Fruit fly (Drosophila melanogaster) whole organism, embryonic: ENCODE data around the gene ClpX.

Experiments
- Asciz ChIP-seq: fragments of 200-800 bp; sonication (Bioruptor generic); optimal IDR thresholded peaks from 2 replicates; lab custom pipeline; 2017; ENCODE audit warnings: missing biosample characterization, mild to moderate bottlenecking, missing genetic modification characterization, missing genetic modification reagents
- Atf3 ChIP-seq: fragments of 200-800 bp; sonication (Bioruptor generic); optimal IDR thresholded peaks from 3 replicates; lab custom pipeline; 2016; ENCODE audit warnings: missing biosample characterization, missing genetic modification characterization
- BtbVII ChIP-seq: fragments of 200-800 bp; sonication (Bioruptor generic); optimal IDR thresholded peaks from 3 replicates; lab custom pipeline; 2017; ENCODE audit warnings: missing biosample characterization, mild to moderate bottlenecking, missing genetic modification characterization
- CG10209 ChIP-seq: fragments of 200-800 bp; sonication (Bioruptor generic); optimal IDR thresholded peaks from 3 replicates; lab custom pipeline; 2017; ENCODE audit warnings: missing biosample characterization, mild to moderate bottlenecking, missing genetic modification characterization, missing genetic modification reagents
- CG11456 ChIP-seq: fragments of 200-800 bp; sonication (Bioruptor generic); IDR thresholded peaks from 3 replicates; pipeline ENCODE4 v1.3.6; 2022; ENCODE audit warnings: missing biosample characterization, missing genetic modification characterization
- CG13287 ChIP-seq: fragments of 200-800 bp; sonication (Bioruptor generic); IDR thresholded peaks from 2 replicates; pipeline ENCODE4 v1.3.6; 2022; ENCODE audit warnings: missing biosample characterization, missing genetic modification characterization; ENCODE audit not compliant: partially characterized antibody
- CG14441 ChIP-seq: fragments of 200-800 bp; sonication (Bioruptor generic); IDR thresholded peaks from 2 replicates; pipeline ENCODE4 v1.3.6; 2022; ENCODE audit warnings: missing biosample characterization, missing genetic modification characterization
- CG14965 ChIP-seq: fragments of 200-800 bp; sonication (Bioruptor generic); optimal IDR thresholded peaks from 2 replicates; lab custom pipeline; 2016; ENCODE audit warnings: missing biosample characterization, missing genetic modification characterization, borderline replicate concordance
- CG16813 ChIP-seq: fragments of 200-800 bp; sonication (Bioruptor generic); IDR thresholded peaks from 3 replicates; pipeline ENCODE4 v1.3.6; 2022; ENCODE audit warnings: missing biosample characterization, missing genetic modification characterization; ENCODE audit not compliant: partially characterized antibody
- CG17359 ChIP-seq: fragments of 200-800 bp; sonication (Bioruptor generic); optimal IDR thresholded peaks from 3 replicates; lab custom pipeline; 2018; ENCODE audit warnings: missing biosample characterization, mild to moderate bottlenecking, missing genetic modification characterization, moderate library complexity
- CG17361 ChIP-seq: fragments of 200-800 bp; sonication (Bioruptor generic); IDR thresholded peaks from 3 replicates; pipeline ENCODE4 v1.3.6; 2022; ENCODE audit warnings: missing biosample characterization, missing genetic modification characterization
- CG17912 ChIP-seq: fragments of 200-800 bp; sonication (Bioruptor generic); optimal IDR thresholded peaks from 2 replicates; lab custom pipeline; 2018; ENCODE audit warnings: missing biosample characterization, mild to moderate bottlenecking, missing genetic modification characterization
- CG2116 ChIP-seq: fragments of 200-800 bp; sonication (Bioruptor generic); optimal IDR thresholded peaks from 3 replicates; lab custom pipeline; 2018; ENCODE audit warnings: missing biosample characterization, mild to moderate bottlenecking, missing genetic modification characterization
- CG31224 ChIP-seq: fragments of 200-800 bp; sonication (Bioruptor generic); IDR thresholded peaks from 2 replicates; pipeline ENCODE4 v1.3.6; 2022; ENCODE audit warnings: missing biosample characterization, missing genetic modification characterization
- CG32772 ChIP-seq: fragments of 200-800 bp; sonication (Bioruptor generic); IDR thresholded peaks from 2 replicates; pipeline ENCODE4 v1.3.6; 2022; ENCODE audit warnings: missing biosample characterization, missing genetic modification characterization
- CG34422 ChIP-seq: fragments of 200-800 bp; sonication (Bioruptor generic); IDR thresholded peaks from 3 replicates; pipeline ENCODE4 v1.3.6; 2022; ENCODE audit warnings: missing biosample characterization, missing genetic modification characterization
- CG3726 ChIP-seq: fragments of 200-800 bp; sonication (Bioruptor generic); IDR thresholded peaks from 3 replicates; pipeline ENCODE4, ENCODE4 v1.3.6; 2022; ENCODE audit warnings: missing biosample characterization, missing genetic modification characterization
- CG4854 ChIP-seq: fragments of 200-800 bp; sonication (Bioruptor generic); optimal IDR thresholded peaks from 2 replicates; lab custom pipeline; 2016; ENCODE audit warnings: missing biosample characterization, missing genetic modification characterization, inconsistent platforms
- CG7839 ChIP-seq: fragments of 200-800 bp; sonication (Bioruptor generic); optimal IDR thresholded peaks from 3 replicates; lab custom pipeline; 2018; ENCODE audit warnings: missing biosample characterization, mild to moderate bottlenecking, missing genetic modification characterization, moderate library complexity
- CG8478 ChIP-seq: fragments of >200 bp; optimal IDR thresholded peaks from 2 replicates; lab custom pipeline; 2018
- Camta ChIP-seq: fragments of 200-800 bp; sonication (Bioruptor generic); optimal IDR thresholded peaks from 2 replicates; lab custom pipeline; 2016; ENCODE audit warnings: missing biosample characterization, missing genetic modification characterization
- D ChIP-seq, 2 experiments: fragments of 200-800 bp in 1 of 2; fragments of >200 bp in 1 of 2; sonication (Bioruptor generic) in 1 of 2; optimal IDR thresholded peaks; 2 replicates in 1 of 2; 3 replicates in 1 of 2; lab custom pipeline; 2017; ENCODE audit warnings: mild to moderate bottlenecking in 1 of 2, missing biosample characterization in 1 of 2, missing genetic modification characterization in 1 of 2, missing genetic modification reagents in 1 of 2
- Dfd ChIP-seq, 2 experiments: fragments of >200 bp; optimal IDR thresholded peaks; 2 replicates each; lab custom pipeline; 2017; ENCODE audit warnings: missing biosample characterization in 2 of 2, missing genetic modification characterization in 2 of 2
- Hmr ChIP-seq: fragments of 200-800 bp; sonication (Bioruptor generic); optimal IDR thresholded peaks from 3 replicates; lab custom pipeline; 2017; ENCODE audit warnings: mild to moderate bottlenecking, missing biosample characterization, missing genetic modification reagents, missing genetic modification characterization
- Lpt ChIP-seq: fragments of >200 bp; optimal IDR thresholded peaks from 2 replicates; lab custom pipeline; 2018; ENCODE audit warnings: missing biosample characterization, missing genetic modification characterization
- MESR4 ChIP-seq: fragments of 200-800 bp; sonication (Bioruptor generic); optimal IDR thresholded peaks from 2 replicates; lab custom pipeline; 2018; ENCODE audit warnings: missing biosample characterization, mild to moderate bottlenecking, missing genetic modification characterization, moderate library complexity
- Opbp ChIP-seq: fragments of 200-800 bp; sonication (Bioruptor generic); IDR thresholded peaks from 3 replicates; pipeline ENCODE4 v1.3.6; 2022; ENCODE audit warnings: missing biosample characterization, missing genetic modification characterization; ENCODE audit not compliant: partially characterized antibody
- Sry-δ ChIP-seq: fragments of 200-800 bp; sonication (Bioruptor generic); optimal IDR thresholded peaks from 2 replicates; lab custom pipeline; 2016; ENCODE audit warnings: missing biosample characterization, missing genetic modification characterization
- Usf ChIP-seq: fragments of 200-800 bp; sonication (Bioruptor generic); optimal IDR thresholded peaks from 2 replicates; lab custom pipeline; 2017; ENCODE audit warnings: missing genotype, missing biosample characterization, missing genetic modification characterization
- ab ChIP-seq: fragments of 200-800 bp; sonication (Bioruptor generic); optimal IDR thresholded peaks from 2 replicates; lab custom pipeline; 2016; ENCODE audit warnings: missing biosample characterization, missing genetic modification characterization
- ase ChIP-seq: fragments of 200-800 bp; sonication (Bioruptor generic); IDR thresholded peaks from 3 replicates; pipeline ENCODE4 v1.3.6; 2022; ENCODE audit warnings: missing biosample characterization, missing genetic modification characterization
- cato ChIP-seq: fragments of 200-800 bp; sonication (Bioruptor generic); optimal IDR thresholded peaks from 2 replicates; lab custom pipeline; 2016; ENCODE audit warnings: missing biosample characterization, missing genetic modification characterization, borderline replicate concordance
- chm ChIP-seq: fragments of 200-800 bp; sonication (Bioruptor generic); IDR thresholded peaks from 2 replicates; pipeline ENCODE4 v1.3.6; 2022; ENCODE audit warnings: missing biosample characterization, missing genetic modification characterization
- cwo ChIP-seq: fragments of 200-800 bp; sonication (Bioruptor generic); optimal IDR thresholded peaks from 3 replicates; lab custom pipeline; 2017; ENCODE audit warnings: missing biosample characterization, missing genetic modification characterization, mild to moderate bottlenecking, moderate library complexity, missing genetic modification reagents
- dmrt99B ChIP-seq: fragments of 200-800 bp; sonication (Bioruptor generic); optimal IDR thresholded peaks from 2 replicates; lab custom pipeline; 2018; ENCODE audit warnings: missing biosample characterization, mild to moderate bottlenecking, missing genetic modification characterization, moderate library complexity
- fd96Cb ChIP-seq: fragments of 200-800 bp; sonication (Bioruptor generic); optimal IDR thresholded peaks from 2 replicates; lab custom pipeline; 2018; ENCODE audit warnings: missing biosample characterization, mild to moderate bottlenecking, missing genetic modification characterization, moderate library complexity
- gcm2 ChIP-seq: fragments of 200-800 bp; sonication (Bioruptor generic); optimal IDR thresholded peaks from 2 replicates; lab custom pipeline; 2016; ENCODE audit warnings: missing biosample characterization, missing genetic modification characterization
- grau ChIP-seq: fragments of 200-800 bp; optimal IDR thresholded peaks from 3 replicates; lab custom pipeline; 2019; ENCODE audit warnings: missing biosample characterization, mild to moderate bottlenecking, missing genetic modification characterization, moderate library complexity
- gt ChIP-seq: fragments of 200-800 bp; sonication (Bioruptor generic); IDR thresholded peaks from 2 replicates; pipeline ENCODE4 v1.3.6; 2022; ENCODE audit warnings: missing biosample characterization, missing genetic modification characterization
- ken ChIP-seq: fragments of 200-800 bp; sonication (Bioruptor generic); IDR thresholded peaks from 3 replicates; pipeline ENCODE4 v1.3.6; 2022; ENCODE audit warnings: missing biosample characterization, missing genetic modification characterization
- nom ChIP-seq: fragments of 200-800 bp; sonication (Bioruptor generic); optimal IDR thresholded peaks from 2 replicates; lab custom pipeline; 2017; ENCODE audit warnings: missing biosample characterization, missing genetic modification characterization, mild to moderate bottlenecking, moderate library complexity, missing genetic modification reagents
- onecut ChIP-seq: fragments of 200-800 bp; sonication (Bioruptor generic); IDR thresholded peaks from 2 replicates; pipeline ENCODE4 v1.3.6; 2022; ENCODE audit warnings: missing biosample characterization, missing genetic modification characterization
- shn ChIP-seq: fragments of 200-800 bp; sonication (Bioruptor generic); optimal IDR thresholded peaks from 3 replicates; lab custom pipeline; 2016; ENCODE audit warnings: missing biosample characterization, missing genetic modification characterization
- sna ChIP-seq: fragments of 200-800 bp; sonication (Bioruptor generic); IDR thresholded peaks from 2 replicates; pipeline ENCODE4 v1.3.6; 2022; ENCODE audit warnings: missing biosample characterization, missing genetic modification characterization; ENCODE audit not compliant: partially characterized antibody
- tio ChIP-seq: fragments of 200-800 bp; sonication (Bioruptor generic); optimal IDR thresholded peaks from 2 replicates; lab custom pipeline; 2017; ENCODE audit warnings: missing biosample characterization, missing genetic modification characterization, inconsistent platforms
- tna ChIP-seq: fragments of 200-800 bp; sonication (Bioruptor generic); IDR thresholded peaks from 2 replicates; pipeline ENCODE4 v1.3.6; 2022; ENCODE audit warnings: missing biosample characterization, missing genetic modification characterization; ENCODE audit not compliant: partially characterized antibody
- ttk ChIP-seq: fragments of 200-800 bp; sonication (Bioruptor generic); IDR thresholded peaks from 2 replicates; pipeline ENCODE4 v2.1.2; 2022; ENCODE audit warnings: missing biosample characterization, missing genetic modification characterization
- vvl ChIP-seq: fragments of 200-800 bp; sonication (Bioruptor generic); IDR thresholded peaks from 2 replicates; pipeline ENCODE4 v1.3.6; 2022; ENCODE audit warnings: missing biosample characterization, missing genetic modification characterization
- wek ChIP-seq: fragments of 200-800 bp; sonication (Bioruptor generic); optimal IDR thresholded peaks from 3 replicates; lab custom pipeline; 2018; ENCODE audit warnings: missing biosample characterization, mild to moderate bottlenecking, missing genetic modification characterization, moderate library complexity
- yki ChIP-seq: fragments of >200 bp; optimal IDR thresholded peaks from 3 replicates; lab custom pipeline; 2018

Gene ClpX

DNA sequence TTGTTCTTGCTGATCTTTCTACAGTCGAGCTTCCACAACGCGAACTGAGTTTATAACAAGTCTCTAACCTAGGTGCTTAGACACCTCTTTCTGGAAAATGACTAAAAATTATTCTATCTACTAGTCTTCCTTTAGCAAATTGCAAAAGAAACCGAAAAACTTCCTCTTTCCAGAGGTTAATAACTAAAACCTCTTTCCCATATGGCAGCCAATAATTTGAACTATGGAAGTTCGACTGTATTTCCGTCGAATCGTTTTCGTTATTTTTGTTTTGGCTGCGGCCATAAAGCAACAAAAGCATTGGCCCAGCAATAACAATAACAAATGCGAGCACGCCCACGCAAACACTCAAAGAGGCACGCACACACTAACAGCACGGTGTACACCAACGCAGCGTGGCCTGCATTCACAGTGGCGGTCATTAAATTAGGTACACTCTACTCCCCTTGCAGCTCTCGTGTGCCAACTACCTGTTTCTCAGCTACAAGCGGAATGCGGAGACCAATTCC is 23.0 kb downstream of the ClpX start (continued):
- no peak for TF ChIP-seq CG31224 (GFP tag; lab: Robert Waterston, UW)
- TF ChIP-seq CG3726 = no peak
- no peak for TF ChIP-seq ken (GFP tag; lab: Robert Waterston, UW)
- TF ChIP-seq CG10209 (GFP tag; lab: Kevin White, UChicago) = no peak
- no peak for TF ChIP-seq gcm2 (GFP tag; lab: Kevin White, UChicago)
- TF ChIP-seq ttk (GFP tag; lab: Robert Waterston, UW) = no peak; the same call in 1 of the 2 replicates
- TF ChIP-seq Hmr (GFP tag; lab: Kevin White, UChicago) = peak; percentile 61
- TF ChIP-seq nom (GFP tag; lab: Kevin White, UChicago) = no peak
- no peak for TF ChIP-seq gt (GFP tag; lab: Robert Waterston, UW)
- TF ChIP-seq CG17361 (GFP tag; lab: Robert Waterston, UW) = peak; percentile 63
- peak; percentile 59 for TF ChIP-seq CG17359 (tag; lab: Kevin White, UChicago)
- no peak; the same call in 1 of the 2 replicates for TF ChIP-seq chm (GFP tag; lab: Robert Waterston, UW)
- TF ChIP-seq MESR4 (GFP tag; lab: Kevin White, UChicago) = no peak
- TF ChIP-seq CG34422 (GFP tag; lab: Robert Waterston, UW) = peak; percentile 30; the same call in 1 of the 3 replicates
- no peak for TF ChIP-seq Dfd (GFP tag; optimal IDR thresholded peaks at IDR 0.05; lab: Kevin White, UChicago)
- peak; percentile 77 for TF ChIP-seq BtbVII (GFP tag; lab: Kevin White, UChicago)
- no peak for TF ChIP-seq ase (GFP tag; lab: Robert Waterston, UW)
- TF ChIP-seq CG8478 (lab: Kevin White, UChicago) = no peak
- peak; percentile 31; the same call in 1 of the 2 replicates for TF ChIP-seq CG14441 (GFP tag; lab: Robert Waterston, UW)
- no peak for TF ChIP-seq Sry-δ (GFP tag; lab: Kevin White, UChicago)
- no peak for TF ChIP-seq tio (GFP tag; lab: Kevin White, UChicago)
- TF ChIP-seq cato (GFP tag; lab: Kevin White, UChicago) = no peak
- TF ChIP-seq Camta (GFP tag; lab: Kevin White, UChicago) = peak; percentile 37
- TF ChIP-seq tna (GFP tag; lab: Robert Waterston, UW) = no peak
- TF ChIP-seq cwo (GFP tag; lab: Kevin White, UChicago) = peak; percentile 56
- peak; percentile 72 for TF ChIP-seq CG7839 (tag; lab: Kevin White, UChicago)
- peak; percentile 22 for TF ChIP-seq CG4854
- TF ChIP-seq CG17912 = no peak
- no peak for TF ChIP-seq D (optimal IDR thresholded peaks at IDR 0.05; lab: Kevin White, UChicago)
- TF ChIP-seq D (GFP tag; optimal IDR thresholded peaks at IDR 0.05; lab: Kevin White, UChicago) = peak; percentile 29
- TF ChIP-seq CG11456 (GFP tag; lab: Robert Waterston, UW) = no peak
- TF ChIP-seq grau (tag; lab: Kevin White, UChicago) = peak; percentile 96
- peak; percentile 1 for TF ChIP-seq fd96Cb (tag; lab: Kevin White, UChicago)
- no peak for TF ChIP-seq Usf (GFP tag; lab: Kevin White, UChicago)
- no peak for TF ChIP-seq CG16813 (GFP tag; lab: Robert Waterston, UW)
- TF ChIP-seq CG2116 = peak; percentile 5
- peak; percentile 0 for TF ChIP-seq wek (GFP tag; lab: Kevin White, UChicago)
- peak; percentile 61 for TF ChIP-seq Asciz (GFP tag; lab: Kevin White, UChicago)
- TF ChIP-seq CG13287 (GFP tag; lab: Robert Waterston, UW) = no peak
- peak; percentile 46; the same call in 1 of the 2 replicates for TF ChIP-seq vvl (GFP tag; lab: Robert Waterston, UW)
- TF ChIP-seq yki (lab: Kevin White, UChicago) = no peak
- TF ChIP-seq Opbp (GFP tag; lab: Robert Waterston, UW) = no peak
- TF ChIP-seq Lpt (GFP tag; lab: Kevin White, UChicago) = no peak
- TF ChIP-seq dmrt99B (tag; lab: Kevin White, UChicago) = peak; percentile 74
- no peak for TF ChIP-seq sna (GFP tag; lab: Robert Waterston, UW)
- no peak for TF ChIP-seq Atf3 (GFP tag; lab: Kevin White, UChicago)
- no peak; the same call in 1 of the 2 replicates for TF ChIP-seq onecut (GFP tag; lab: Robert Waterston, UW)
- no peak for TF ChIP-seq CG32772
- no peak for TF ChIP-seq CG14965 (GFP tag; lab: Kevin White, UChicago)
- TF ChIP-seq shn (GFP tag; lab: Kevin White, UChicago) = peak; percentile 27
- TF ChIP-seq ab (GFP tag; lab: Kevin White, UChicago) = no peak
